Worm (Caenorhabditis elegans): ENCODE data around the gene C50D2.7.

Gene C50D2.7

DNA sequence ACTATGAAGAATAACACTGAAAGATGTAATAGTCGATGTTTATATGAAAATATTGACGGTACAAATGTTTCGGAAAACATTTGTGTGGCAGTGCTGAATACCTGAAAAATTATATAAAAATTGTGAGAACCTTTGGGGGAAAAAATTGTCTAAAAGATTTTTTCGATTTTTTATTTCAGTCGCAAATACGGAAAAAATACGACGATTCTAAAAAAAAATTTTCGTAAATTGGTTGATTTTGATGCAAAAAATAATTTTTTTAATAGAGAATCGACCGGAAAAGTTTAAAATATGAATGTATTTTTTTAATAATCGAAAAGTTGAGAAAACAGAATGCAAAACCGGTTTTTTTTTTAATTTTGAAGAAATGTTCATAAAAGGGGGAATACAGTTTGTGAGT, at the start of gene C50D2.7:
TSS of gene C50D2.7 (minus strand) at position 101 of the 400 bp plus-strand sequence.
- TF ChIP-seq R02D3.7 (tag; optimal IDR thresholded peaks at IDR 0.05) = no peak
- TF ChIP-seq nhr-28 (tag; optimal IDR thresholded peaks at IDR 0.05) = no peak
- no peak for TF ChIP-seq elt-1 (tag; optimal IDR thresholded peaks at IDR 0.05)
- no peak for TF ChIP-seq ceh-16 (tag; optimal IDR thresholded peaks at IDR 0.05)
- no peak for TF ChIP-seq ZK546.5 (tag; optimal IDR thresholded peaks at IDR 0.05)
- TF ChIP-seq unc-62 (GFP tag; optimal IDR thresholded peaks at IDR 0.05) = no peak
- TF ChIP-seq ceh-28 (tag; optimal IDR thresholded peaks at IDR 0.05) = no peak

DNA sequence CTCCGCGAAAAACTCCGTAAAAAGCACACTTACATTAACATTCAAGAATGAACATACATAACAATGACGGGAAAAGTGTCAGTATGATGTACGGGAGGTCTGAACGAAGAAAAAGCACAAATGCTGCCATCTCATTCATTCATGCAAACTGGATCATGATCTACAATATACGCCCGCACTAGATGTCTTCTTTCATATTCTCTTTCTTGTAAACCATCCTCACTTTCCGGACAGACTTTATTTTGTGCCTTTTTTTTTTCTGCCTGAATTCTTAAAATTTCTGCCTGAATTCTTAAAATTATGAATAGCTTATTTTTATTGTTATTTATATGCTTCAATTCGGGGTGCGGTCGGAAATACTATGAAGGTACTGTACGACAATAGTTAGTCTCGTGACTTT, 40.1 kb upstream of the C50D2.7 start, which contains the start of gene K10B4.1:
TSS of gene K10B4.1 (plus strand) at position 301 of the 400 bp plus-strand sequence.
- TF ChIP-seq ceh-16 (tag; optimal IDR thresholded peaks at IDR 0.05) = no peak
- TF ChIP-seq tbx-2 (tag; optimal IDR thresholded peaks at IDR 0.05) = no peak
- TF ChIP-seq elt-1 (tag; optimal IDR thresholded peaks at IDR 0.05) = no peak
- TF ChIP-seq ztf-4 (tag; optimal IDR thresholded peaks at IDR 0.05) = no peak
- no peak for TF ChIP-seq egl-27 (tag; optimal IDR thresholded peaks at IDR 0.05)
- no peak for TF ChIP-seq ama-1 (optimal IDR thresholded peaks at IDR 0.05)
- TF ChIP-seq nhr-43 (tag; optimal IDR thresholded peaks at IDR 0.05; ENCODE audit: poor library complexity, severe bottlenecking) = no peak
- TF ChIP-seq mdl-1 (tag; optimal IDR thresholded peaks at IDR 0.05) = no peak
- TF ChIP-seq mml-1 (tag; optimal IDR thresholded peaks at IDR 0.05) = no peak
- TF ChIP-seq fkh-2 (tag; optimal IDR thresholded peaks at IDR 0.05) = no peak
- TF ChIP-seq R02D3.7 (tag; optimal IDR thresholded peaks at IDR 0.05) = no peak
- no peak for TF ChIP-seq nhr-28 (tag; optimal IDR thresholded peaks at IDR 0.05)
- TF ChIP-seq eor-1 (tag; optimal IDR thresholded peaks at IDR 0.05) = no peak
- TF ChIP-seq hmg-11 (tag; optimal IDR thresholded peaks at IDR 0.05) = no peak
- TF ChIP-seq ceh-82 (tag; optimal IDR thresholded peaks at IDR 0.05) = no peak
- TF ChIP-seq pha-4 (tag; optimal IDR thresholded peaks at IDR 0.05) = no peak
- TF ChIP-seq zag-1 (tag; optimal IDR thresholded peaks at IDR 0.05) = no peak
- TF ChIP-seq nhr-12 (tag; optimal IDR thresholded peaks at IDR 0.05) = no peak
- no peak for TF ChIP-seq elt-3 (tag; optimal IDR thresholded peaks at IDR 0.05)
- no peak for TF ChIP-seq nfya-1 (tag; optimal IDR thresholded peaks at IDR 0.05; ENCODE audit: insufficient read depth)

DNA sequence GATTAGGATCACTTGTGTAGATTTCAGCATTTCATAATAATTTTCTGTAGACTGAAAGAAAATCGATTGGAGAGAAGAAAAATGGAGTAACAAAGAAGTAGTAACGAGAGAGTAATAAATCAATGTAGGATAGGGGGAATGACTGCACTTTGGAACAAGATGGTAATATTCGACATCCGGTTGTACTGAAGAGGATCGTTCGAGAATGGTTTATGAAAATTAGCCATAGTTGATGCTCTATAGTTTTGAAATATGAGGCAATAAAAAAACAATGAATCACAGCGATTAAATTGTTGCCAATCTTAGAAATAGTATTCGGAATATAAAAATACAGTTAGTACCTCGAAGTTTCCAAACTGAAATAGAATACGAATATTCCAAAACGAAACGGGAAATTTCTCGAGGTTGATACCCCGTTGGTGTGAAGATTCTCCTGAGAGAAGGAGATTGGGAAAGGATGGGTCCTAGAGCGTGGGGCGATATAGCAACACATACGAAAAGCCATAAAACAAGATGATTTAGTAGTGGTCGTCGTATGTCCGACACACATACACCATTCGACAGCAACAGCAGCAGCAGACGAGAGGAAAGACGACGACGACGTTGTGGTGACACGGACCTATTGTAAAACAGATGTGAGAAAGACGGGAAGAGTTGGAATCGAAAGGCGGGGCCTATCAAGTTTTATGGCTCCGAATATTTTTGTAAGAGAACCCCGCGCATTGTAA, 38.6 kb upstream of the C50D2.7 start, which contains the start of gene cwn-1:
TSS of gene cwn-1 (minus strand) at position 51 of the 728 bp plus-strand sequence.
- no peak for TF ChIP-seq lin-15B (tag; optimal IDR thresholded peaks at IDR 0.05)
- peak; percentile 68 for TF ChIP-seq egl-5 (tag; optimal IDR thresholded peaks at IDR 0.05)

DNA sequence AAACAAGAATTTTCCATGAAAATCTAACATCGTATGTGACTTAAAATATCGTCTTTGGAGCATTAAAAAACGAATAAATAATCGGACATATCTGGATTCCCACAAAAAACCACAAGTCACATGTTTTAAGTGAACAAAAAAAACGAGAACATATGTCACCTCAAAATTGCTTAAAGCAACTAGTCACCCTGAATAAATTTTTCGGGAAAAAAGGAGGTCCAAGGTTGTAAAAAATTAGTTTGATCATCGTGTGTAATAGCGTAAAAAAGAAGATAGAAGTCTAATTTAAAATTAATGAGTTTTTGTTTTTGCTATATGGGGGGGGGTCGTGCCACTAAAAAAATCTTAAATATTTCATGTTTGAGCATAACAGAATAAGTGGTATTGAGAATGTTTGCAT, 34.7 kb upstream of the C50D2.7 start:
- TF ChIP-seq nhr-28 (tag; optimal IDR thresholded peaks at IDR 0.05) (no peak), tbx-2 (tag; optimal IDR thresholded peaks at IDR 0.05) (no peak), nhr-76 (tag; optimal IDR thresholded peaks at IDR 0.05) (no peak), nhr-23 (tag; optimal IDR thresholded peaks at IDR 0.05) (no peak), nhr-43 (tag; optimal IDR thresholded peaks at IDR 0.05; ENCODE audit: poor library complexity, severe bottlenecking) (no peak), mdl-1 (tag; optimal IDR thresholded peaks at IDR 0.05) (no peak), jun-1 (tag; optimal IDR thresholded peaks at IDR 0.05) (no peak), mml-1 (tag; optimal IDR thresholded peaks at IDR 0.05) (no peak), egl-5 (tag; optimal IDR thresholded peaks at IDR 0.05) (no peak), lin-39 (tag; optimal IDR thresholded peaks at IDR 0.05) (no peak), unc-39 (tag; optimal IDR thresholded peaks at IDR 0.05) (no peak), pha-4 (tag; optimal IDR thresholded peaks at IDR 0.05) (no peak), fkh-2 (tag; optimal IDR thresholded peaks at IDR 0.05) (no peak), R02D3.7 (tag; optimal IDR thresholded peaks at IDR 0.05) (no peak), snpc-4 (tag; optimal IDR thresholded peaks at IDR 0.05) (no peak)

DNA sequence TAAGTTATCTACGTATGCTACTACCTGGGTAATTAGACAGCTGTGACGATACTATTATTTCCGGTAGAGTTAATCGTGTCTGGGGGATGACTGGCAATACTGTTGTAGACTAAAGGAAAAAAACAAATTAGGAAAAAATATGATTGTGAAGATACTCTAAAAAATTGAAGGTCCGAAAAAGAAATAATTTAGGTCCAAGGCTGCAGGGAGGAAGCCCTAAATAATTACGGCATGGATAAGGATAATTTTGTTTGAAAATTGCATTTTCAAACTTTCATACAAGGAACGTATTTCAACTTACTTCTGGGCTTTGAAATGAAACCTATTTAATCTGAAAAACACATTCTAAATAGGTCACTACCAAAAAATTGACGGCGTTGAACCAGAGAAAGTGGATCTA, 33.9 kb upstream of the C50D2.7 start, which contains the start of gene srd-3:
TSS of gene srd-3 (minus strand) at position 101 of the 400 bp plus-strand sequence.
- no peak for TF ChIP-seq skn-1 (tag; optimal IDR thresholded peaks at IDR 0.05)
- no peak for TF ChIP-seq elt-3 (tag; optimal IDR thresholded peaks at IDR 0.05)
- TF ChIP-seq lin-39 (tag; optimal IDR thresholded peaks at IDR 0.05) = no peak
- TF ChIP-seq unc-62 (GFP tag; optimal IDR thresholded peaks at IDR 0.05) = no peak
- TF ChIP-seq ceh-82 (tag; optimal IDR thresholded peaks at IDR 0.05) = no peak

All from whole organism, L3 larva.